Worm (Caenorhabditis elegans): ENCODE measurements around the gene noah-2.

DNA sequence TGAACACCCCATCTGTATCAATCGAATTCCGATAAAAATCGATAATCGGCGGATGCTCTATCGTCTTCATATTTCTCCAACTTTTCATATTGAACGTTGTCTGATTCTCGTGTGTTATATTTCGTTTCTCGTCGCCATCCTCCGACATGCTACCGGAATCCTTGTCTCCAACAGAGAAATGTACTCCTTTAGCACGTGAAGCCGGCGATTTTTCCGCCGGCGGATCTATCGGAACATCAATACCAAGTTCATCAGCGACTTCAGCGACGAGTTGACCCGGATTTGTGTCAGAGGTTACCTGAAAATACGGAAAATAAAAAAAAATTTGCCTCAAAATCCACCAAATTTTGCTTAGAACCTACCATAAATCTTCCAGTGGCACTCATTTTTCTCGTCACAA, 24.0 kb downstream of the noah-2 start:
- TF ChIP-seq nhr-28 (tag; optimal IDR thresholded peaks at IDR 0.05) (no peak), elt-2 (tag; optimal IDR thresholded peaks at IDR 0.05) (no peak), lin-15B (tag; optimal IDR thresholded peaks at IDR 0.05) (no peak), nhr-237 (tag; optimal IDR thresholded peaks at IDR 0.05) (no peak), elt-3 (tag; optimal IDR thresholded peaks at IDR 0.05) (no peak), ztf-4 (tag; optimal IDR thresholded peaks at IDR 0.05) (no peak), nhr-76 (tag; optimal IDR thresholded peaks at IDR 0.05) (no peak), ama-1 (optimal IDR thresholded peaks at IDR 0.05) (no peak), aly-2 (tag; optimal IDR thresholded peaks at IDR 0.05) (no peak), lin-39 (tag; optimal IDR thresholded peaks at IDR 0.05) (no peak)
